Fruit fly (Drosophila melanogaster): ENCODE results near the gene msl-2.

The msl-2 gene

DNA sequence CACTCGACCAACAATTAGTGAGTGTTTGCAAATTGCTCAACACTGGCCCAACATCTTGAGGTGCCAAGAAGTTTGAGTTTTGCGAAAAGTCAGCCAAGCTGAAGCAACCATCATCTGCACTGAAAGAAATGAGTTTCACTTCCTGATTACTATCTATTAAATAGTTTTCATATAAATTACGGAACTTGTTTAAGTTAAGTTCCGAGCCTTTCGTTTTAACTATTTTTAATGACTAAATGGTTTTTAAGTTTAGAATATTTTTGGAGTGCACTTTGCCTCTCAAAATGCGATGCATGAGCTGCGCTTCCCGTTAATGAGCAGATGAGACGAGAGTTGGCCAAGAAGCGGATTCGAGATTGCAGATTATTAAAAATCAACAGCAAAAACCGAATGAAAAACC is 24.2 kb downstream of the msl-2 start:
- TF ChIP-seq CG32264 (GFP tag; optimal IDR thresholded peaks at IDR 0.05) = no peak
- TF ChIP-seq Vsx2 (GFP tag; optimal IDR thresholded peaks at IDR 0.05; ENCODE audit: partially characterized antibody) = no peak
- TF ChIP-seq N (GFP tag; optimal IDR thresholded peaks at IDR 0.05) = no peak

DNA sequence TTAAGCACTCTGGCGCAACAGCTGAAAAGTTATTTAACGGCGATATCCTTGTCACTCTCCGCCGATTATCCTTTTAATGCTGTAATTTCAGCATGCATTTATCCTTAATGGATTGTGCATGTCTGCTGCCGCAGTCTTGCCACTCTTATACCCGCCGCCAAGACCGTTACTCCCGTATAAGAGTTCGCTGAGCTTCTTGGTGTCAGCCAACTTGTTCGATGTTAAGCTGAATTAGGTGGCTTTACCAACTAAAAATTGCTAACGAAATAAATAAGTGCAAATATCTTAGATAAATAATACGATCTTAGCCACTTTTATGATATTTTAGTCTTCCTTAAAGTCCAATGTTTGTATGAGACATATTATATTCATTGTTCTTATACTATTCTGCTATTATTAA is 24.8 kb downstream of the msl-2 start:
- TF ChIP-seq GATAd (GFP tag; optimal IDR thresholded peaks at IDR 0.05) = no peak
- TF ChIP-seq Dif (GFP tag; optimal IDR thresholded peaks at IDR 0.05; ENCODE audit: partially characterized antibody) = no peak
- TF ChIP-seq tai (GFP tag; optimal IDR thresholded peaks at IDR 0.05) = no peak
- TF ChIP-seq lola (GFP tag; optimal IDR thresholded peaks at IDR 0.05) = no peak
- no peak for TF ChIP-seq woc (GFP tag; optimal IDR thresholded peaks at IDR 0.05)
- TF ChIP-seq Hr78 (GFP tag; optimal IDR thresholded peaks at IDR 0.05) = no peak
- no peak for TF ChIP-seq rgr (GFP tag; optimal IDR thresholded peaks at IDR 0.05)
- no peak for TF ChIP-seq brk (GFP tag; optimal IDR thresholded peaks at IDR 0.05)
- TF ChIP-seq Abd-B (GFP tag; optimal IDR thresholded peaks at IDR 0.05) = no peak
- TF ChIP-seq Rel (GFP tag; optimal IDR thresholded peaks at IDR 0.05) = no peak
- TF ChIP-seq Rel (tag; optimal IDR thresholded peaks at IDR 0.05) = no peak

DNA sequence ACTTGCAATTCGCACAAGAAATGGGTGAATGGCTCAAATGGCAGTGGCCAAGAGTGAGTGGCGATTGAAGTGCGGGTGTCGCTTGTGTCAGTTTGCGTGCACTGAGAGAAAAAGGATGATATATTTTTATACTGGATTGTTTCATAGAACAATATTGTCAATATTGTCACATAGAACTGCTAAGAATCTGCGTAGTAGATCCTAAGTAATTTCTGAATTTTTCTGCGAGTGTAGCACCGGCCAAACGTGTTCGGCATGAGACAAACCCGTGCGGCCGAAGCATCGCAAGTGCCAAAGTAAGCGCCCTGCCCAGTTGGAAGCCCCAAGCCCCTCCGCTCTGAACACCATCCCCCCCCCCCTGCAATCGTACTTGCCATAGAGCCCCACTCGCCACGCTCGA is 25.6 kb downstream of the msl-2 start:
- TF ChIP-seq psq (GFP tag; optimal IDR thresholded peaks at IDR 0.05) (peak; percentile 23), ey (GFP tag; optimal IDR thresholded peaks at IDR 0.05) (no peak), dl (GFP tag; optimal IDR thresholded peaks at IDR 0.05; ENCODE audit: insufficient read depth in 1 of 2, partially characterized antibody in 2 of 2) (no peak), Dif (GFP tag; optimal IDR thresholded peaks at IDR 0.05; ENCODE audit: partially characterized antibody) (no peak), br (GFP tag; optimal IDR thresholded peaks at IDR 0.05) (peak; percentile 46), woc (GFP tag; optimal IDR thresholded peaks at IDR 0.05) (no peak), h (GFP tag; optimal IDR thresholded peaks at IDR 0.05) (no peak), HLH106 (tag; optimal IDR thresholded peaks at IDR 0.05) (peak; percentile 40), Hnf4 (GFP tag; optimal IDR thresholded peaks at IDR 0.05) (peak; percentile 47), pan (optimal IDR thresholded peaks at IDR 0.05) (no peak), Sp1 (GFP tag; optimal IDR thresholded peaks at IDR 0.05) (peak; percentile 23), N (GFP tag; optimal IDR thresholded peaks at IDR 0.05) (no peak), dmrt93B (GFP tag; optimal IDR thresholded peaks at IDR 0.05) (peak; percentile 19), jim (GFP tag; optimal IDR thresholded peaks at IDR 0.05) (no peak), CrebA (GFP tag; optimal IDR thresholded peaks at IDR 0.05; ENCODE audit: borderline replicate concordance) (no peak), Hr83 (GFP tag; optimal IDR thresholded peaks at IDR 0.05; ENCODE audit: poor library complexity, severe bottlenecking) (no peak), Jra (GFP tag; optimal IDR thresholded peaks at IDR 0.05) (no peak), Dfd (GFP tag; optimal IDR thresholded peaks at IDR 0.05) (no peak), brk (GFP tag; optimal IDR thresholded peaks at IDR 0.05) (no peak), rgr (GFP tag; optimal IDR thresholded peaks at IDR 0.05) (no peak), foxo (GFP tag; optimal IDR thresholded peaks at IDR 0.05) (no peak), dsf (GFP tag; optimal IDR thresholded peaks at IDR 0.05; ENCODE audit: borderline replicate concordance) (no peak), sv (GFP tag; optimal IDR thresholded peaks at IDR 0.05) (no peak), OdsH (GFP tag; optimal IDR thresholded peaks at IDR 0.05) (peak; percentile 62), CG32264 (GFP tag; optimal IDR thresholded peaks at IDR 0.05) (no peak)

DNA sequence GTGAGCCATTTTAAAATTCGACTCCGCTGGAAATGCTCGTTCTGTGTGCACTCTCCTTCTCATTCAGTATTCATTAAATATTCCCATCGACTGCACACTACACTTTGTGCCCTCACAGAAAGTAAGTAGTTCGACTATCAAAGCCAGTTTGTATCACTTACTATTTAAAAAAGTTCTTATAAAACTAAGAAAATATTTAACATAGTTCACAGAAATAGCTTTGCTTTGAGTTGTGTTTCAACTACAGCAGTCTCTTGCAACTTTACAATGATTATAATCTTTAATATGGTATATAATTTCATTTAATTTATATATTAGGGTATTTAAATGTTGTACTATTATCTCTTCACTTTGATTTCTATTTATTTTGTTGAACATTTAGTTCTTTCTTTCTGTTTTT is 26.4 kb downstream of the msl-2 start:
- TF ChIP-seq dl (GFP tag; optimal IDR thresholded peaks at IDR 0.05; ENCODE audit: insufficient read depth in 1 of 2, partially characterized antibody in 2 of 2) (no peak), sage (GFP tag; optimal IDR thresholded peaks at IDR 0.05) (no peak), CG32264 (GFP tag; optimal IDR thresholded peaks at IDR 0.05) (no peak), br (GFP tag; optimal IDR thresholded peaks at IDR 0.05) (no peak), Sp1 (GFP tag; optimal IDR thresholded peaks at IDR 0.05) (no peak), CrebA (GFP tag; optimal IDR thresholded peaks at IDR 0.05; ENCODE audit: borderline replicate concordance) (no peak), brk (GFP tag; optimal IDR thresholded peaks at IDR 0.05) (no peak), sv (GFP tag; optimal IDR thresholded peaks at IDR 0.05) (no peak), pan (optimal IDR thresholded peaks at IDR 0.05) (no peak), ey (GFP tag; optimal IDR thresholded peaks at IDR 0.05) (no peak), woc (GFP tag; optimal IDR thresholded peaks at IDR 0.05) (no peak), Dfd (GFP tag; optimal IDR thresholded peaks at IDR 0.05) (no peak), dmrt93B (GFP tag; optimal IDR thresholded peaks at IDR 0.05) (no peak), GATAd (GFP tag; optimal IDR thresholded peaks at IDR 0.05) (no peak), Jra (GFP tag; optimal IDR thresholded peaks at IDR 0.05) (no peak), usp (GFP tag; optimal IDR thresholded peaks at IDR 0.05) (no peak), N (GFP tag; optimal IDR thresholded peaks at IDR 0.05) (no peak), OdsH (GFP tag; optimal IDR thresholded peaks at IDR 0.05) (no peak), Hr83 (GFP tag; optimal IDR thresholded peaks at IDR 0.05; ENCODE audit: poor library complexity, severe bottlenecking) (no peak)

All from whole organism, wandering third instar larva.